Worm (Caenorhabditis elegans): ENCODE measurements around the gene F43C1.7.

Gene F43C1.7

ce11 chrIII:4281955-4282618 is 39.7 kb upstream of the F43C1.7 start (continued):
- no peak for TF ChIP-seq xnd-1 (tag; optimal IDR thresholded peaks at IDR 0.05)
- no peak; the same call in 1 of the 2 replicates for TF ChIP-seq Y67H2A.10 (GFP tag; conservative IDR thresholded peaks at IDR 0.05)
- TF ChIP-seq tlf-1 (GFP tag; optimal IDR thresholded peaks at IDR 0.05) = peak; percentile 95
- TF ChIP-seq fkh-3 (tag; optimal IDR thresholded peaks at IDR 0.05) = peak; percentile 1
- peak; percentile 100 for TF ChIP-seq zfh-2 (GFP tag; conservative IDR thresholded peaks at IDR 0.05)
- no peak for TF ChIP-seq mel-28 (tag; optimal IDR thresholded peaks at IDR 0.05; ENCODE audit: borderline replicate concordance)
- no peak for TF ChIP-seq nhr-120 (GFP tag; IDR thresholded peaks at IDR 0.05)
- TF ChIP-seq B0261.1 (tag; optimal IDR thresholded peaks at IDR 0.05) = peak; percentile 25
- peak; percentile 99 for TF ChIP-seq B0336.3 (GFP tag; IDR thresholded peaks at IDR 0.05)
- TF ChIP-seq F55B11.4 (tag; optimal IDR thresholded peaks at IDR 0.05; ENCODE audit: borderline replicate concordance, insufficient read depth) = no peak
- TF ChIP-seq K11D2.4 (GFP tag; IDR thresholded peaks at IDR 0.05) = peak; percentile 96
- TF ChIP-seq F23B12.7 (tag; optimal IDR thresholded peaks at IDR 0.05; ENCODE audit: insufficient read depth) = no peak
- TF ChIP-seq sdz-38 (tag; optimal IDR thresholded peaks at IDR 0.05) = no peak
- TF ChIP-seq lsl-1 (GFP tag; optimal IDR thresholded peaks at IDR 0.05) = no peak
- TF ChIP-seq ceh-27 (GFP tag; optimal IDR thresholded peaks at IDR 0.05) = peak; percentile 94
- peak; percentile 98 for TF ChIP-seq madf-10 (tag; optimal IDR thresholded peaks at IDR 0.05)
- peak; percentile 98 for TF ChIP-seq nfyb-1 (GFP tag; IDR thresholded peaks at IDR 0.05)
- TF ChIP-seq F57C9.4 (tag; optimal IDR thresholded peaks at IDR 0.05) = no peak
- TF ChIP-seq snpc-4 (GFP tag; optimal IDR thresholded peaks at IDR 0.05) = peak; percentile 2
- peak in 3 of 4 experiments; percentile 76 to 88 (median 86) for TF ChIP-seq snpc-4 (tag; optimal IDR thresholded peaks at IDR 0.05)
- no peak for TF ChIP-seq ceh-58 (GFP tag; IDR thresholded peaks at IDR 0.05)
- no peak for TF ChIP-seq rpc-1 (optimal IDR thresholded peaks at IDR 0.05)
- no peak for TF ChIP-seq rpc-1 (tag; optimal IDR thresholded peaks at IDR 0.05)
- no peak for TF ChIP-seq F37B4.10 (GFP tag; IDR thresholded peaks at IDR 0.05)
- peak; percentile 68 for TF ChIP-seq F10E7.11 (tag; optimal IDR thresholded peaks at IDR 0.05)
- TF ChIP-seq snpc-1.1 (tag; optimal IDR thresholded peaks at IDR 0.05; ENCODE audit: insufficient read depth) = no peak
- TF ChIP-seq egl-44 (GFP tag; IDR thresholded peaks at IDR 0.05) = peak; percentile 98
- no peak for TF ChIP-seq nfya-2 (GFP tag; IDR thresholded peaks at IDR 0.05)
- no peak for TF ChIP-seq hlh-12 (tag; optimal IDR thresholded peaks at IDR 0.05)
- peak; percentile 73; the same call in 1 of the 2 replicates for TF ChIP-seq egl-18 (GFP tag; IDR thresholded peaks at IDR 0.05)
- no peak for TF ChIP-seq B0019.2 (GFP tag; conservative IDR thresholded peaks at IDR 0.05)
- no peak for TF ChIP-seq rec-8 (tag; optimal IDR thresholded peaks at IDR 0.05)
- TF ChIP-seq ztf-6 (GFP tag; IDR thresholded peaks at IDR 0.05) = peak; percentile 69; the same call in 1 of the 2 replicates
- TF ChIP-seq mxl-1 (tag; optimal IDR thresholded peaks at IDR 0.05) = no peak
- peak; percentile 82 for TF ChIP-seq lin-54 (GFP tag; optimal IDR thresholded peaks at IDR 0.05)
- TF ChIP-seq snpc-1.3 (tag; optimal IDR thresholded peaks at IDR 0.05; ENCODE audit: insufficient read depth) = no peak
- peak; percentile 96 for TF ChIP-seq athp-1 (tag; optimal IDR thresholded peaks at IDR 0.05)
- TF ChIP-seq lin-40 (tag; optimal IDR thresholded peaks at IDR 0.05) = peak; percentile 99
- peak; percentile 100 for TF ChIP-seq atf-7 (tag; optimal IDR thresholded peaks at IDR 0.05)
- TF ChIP-seq K12H6.12 (tag; optimal IDR thresholded peaks at IDR 0.05) = peak; percentile 99
- no peak for TF ChIP-seq attf-3 (GFP tag; conservative IDR thresholded peaks at IDR 0.05)
- TF ChIP-seq Y53F4B.3 (GFP tag; IDR thresholded peaks at IDR 0.05) = no peak
- TF ChIP-seq Y95B8A.8 (GFP tag; IDR thresholded peaks at IDR 0.05) = peak; percentile 67; the same call in 1 of the 2 replicates
- TF ChIP-seq ceh-100 (GFP tag; IDR thresholded peaks at IDR 0.05) = peak; percentile 78
- TF ChIP-seq F39B2.1 (GFP tag; IDR thresholded peaks at IDR 0.05) = no peak
- TF ChIP-seq efl-1 (GFP tag; optimal IDR thresholded peaks at IDR 0.05) = no peak
- TF ChIP-seq hmg-20 (GFP tag; IDR thresholded peaks at IDR 0.05) = peak; percentile 66; the same call in 1 of the 2 replicates
